Worm (Caenorhabditis elegans) whole organism, midembryonic: ENCODE measurements around the gene mboa-1.

Experiments
- cog-1 ChIP-seq: sonication (generic microtip); optimal IDR thresholded peaks from 2 replicates; lab custom pipeline; 2016; ENCODE audit warnings: missing genetic modification characterization, missing compliant biosample characterization
- ztf-23 ChIP-seq: fragments of 200-800 bp; sonication (Bioruptor generic); IDR thresholded peaks from 2 replicates; pipeline ENCODE4 v1.3.6; 2022; ENCODE audit warnings: missing genetic modification reagents, missing genetic modification characterization, missing compliant biosample characterization

DNA sequence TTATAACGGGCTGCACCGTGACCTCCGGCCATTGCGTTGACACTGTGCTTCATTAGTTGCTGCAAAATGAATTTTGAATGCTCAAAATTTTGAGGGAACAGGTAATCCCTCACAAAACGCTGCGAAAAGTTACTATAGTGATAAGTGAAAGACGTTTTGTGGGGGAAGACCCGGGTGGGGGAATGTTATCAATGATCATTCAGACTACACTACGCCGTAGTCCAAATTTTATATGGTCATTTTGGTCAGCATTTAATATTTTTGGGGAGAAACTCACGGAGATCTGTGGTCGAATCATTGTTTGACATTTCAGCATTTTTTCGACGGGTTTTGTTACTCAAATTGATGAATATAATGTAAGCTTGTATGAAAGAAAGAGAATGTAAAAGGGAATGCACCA is 8.6 kb downstream of the mboa-1 start:
- no peak for TF ChIP-seq ztf-23 (GFP tag; lab: Robert Waterston, UW)
- no peak for TF ChIP-seq cog-1 (tag; lab: Kevin White, UChicago)
